Worm (Caenorhabditis elegans): ENCODE data around the gene dss-1.
A peak's percentile ranks its signal among the peaks of the same experiment; 100 is the strongest.

Gene dss-1

ce11 chrIII:1166388-1166787 is 29.7 kb downstream of the dss-1 start:
- TF ChIP-seq pha-4 (tag; optimal IDR thresholded peaks at IDR 0.05) (no peak), sea-2 (GFP tag; optimal IDR thresholded peaks at IDR 0.05) (no peak), fkh-2 (tag; optimal IDR thresholded peaks at IDR 0.05) (no peak), tbx-2 (tag; optimal IDR thresholded peaks at IDR 0.05) (no peak), ceh-16 (tag; optimal IDR thresholded peaks at IDR 0.05) (no peak), nhr-77 (tag; optimal IDR thresholded peaks at IDR 0.05) (no peak), nhr-12 (tag; optimal IDR thresholded peaks at IDR 0.05) (no peak)

DNA sequence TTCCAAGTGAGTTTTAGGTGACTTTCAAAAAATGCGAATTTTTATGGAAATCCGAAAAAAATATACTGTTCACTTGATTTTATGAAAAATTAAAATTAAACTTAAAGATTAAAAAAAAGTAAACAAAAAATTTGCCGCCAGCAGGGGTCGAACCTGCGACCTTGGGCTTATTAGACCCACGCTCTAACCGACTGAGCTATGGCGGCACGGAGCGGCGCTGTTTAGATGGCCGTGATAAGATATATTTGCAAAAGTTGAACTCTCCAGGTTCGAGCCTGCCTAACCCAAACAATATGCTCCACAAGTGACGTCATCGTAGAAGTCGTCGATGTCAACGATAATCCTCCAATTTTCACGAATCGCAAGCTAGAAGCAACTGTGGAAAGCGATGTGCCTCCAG is 31.4 kb downstream of the dss-1 start:
- TF ChIP-seq R02D3.7 (tag; optimal IDR thresholded peaks at IDR 0.05), result no peak
- no peak for TF ChIP-seq daf-12 (tag; optimal IDR thresholded peaks at IDR 0.05)
- no peak for TF ChIP-seq egl-27 (tag; optimal IDR thresholded peaks at IDR 0.05)
- no peak for TF ChIP-seq elt-1 (tag; optimal IDR thresholded peaks at IDR 0.05)
- TF ChIP-seq unc-62 (GFP tag; optimal IDR thresholded peaks at IDR 0.05), result no peak
- TF ChIP-seq jun-1 (tag; optimal IDR thresholded peaks at IDR 0.05), result no peak
- TF ChIP-seq lsy-12 (tag; optimal IDR thresholded peaks at IDR 0.05), result no peak
- no peak for TF ChIP-seq ceh-28 (tag; optimal IDR thresholded peaks at IDR 0.05)
- no peak for TF ChIP-seq mml-1 (tag; optimal IDR thresholded peaks at IDR 0.05)
- TF ChIP-seq nhr-76 (tag; optimal IDR thresholded peaks at IDR 0.05), result no peak
- no peak for TF ChIP-seq snpc-4 (tag; optimal IDR thresholded peaks at IDR 0.05)
- no peak for TF ChIP-seq fkh-2 (tag; optimal IDR thresholded peaks at IDR 0.05)

ce11 chrIII:1163203-1163602 is 32.9 kb downstream of the dss-1 start:
- TF ChIP-seq nhr-67 (tag; optimal IDR thresholded peaks at IDR 0.05) (no peak), ztf-4 (tag; optimal IDR thresholded peaks at IDR 0.05) (no peak), lin-39 (tag; optimal IDR thresholded peaks at IDR 0.05) (no peak), nhr-25 (tag; optimal IDR thresholded peaks at IDR 0.05) (no peak), R02D3.7 (tag; optimal IDR thresholded peaks at IDR 0.05) (no peak), nhr-43 (tag; optimal IDR thresholded peaks at IDR 0.05; ENCODE audit: poor library complexity, severe bottlenecking) (no peak), fos-1 (tag; optimal IDR thresholded peaks at IDR 0.05) (no peak), elt-2 (tag; optimal IDR thresholded peaks at IDR 0.05) (peak; percentile 7), tbx-2 (tag; optimal IDR thresholded peaks at IDR 0.05) (no peak)

DNA sequence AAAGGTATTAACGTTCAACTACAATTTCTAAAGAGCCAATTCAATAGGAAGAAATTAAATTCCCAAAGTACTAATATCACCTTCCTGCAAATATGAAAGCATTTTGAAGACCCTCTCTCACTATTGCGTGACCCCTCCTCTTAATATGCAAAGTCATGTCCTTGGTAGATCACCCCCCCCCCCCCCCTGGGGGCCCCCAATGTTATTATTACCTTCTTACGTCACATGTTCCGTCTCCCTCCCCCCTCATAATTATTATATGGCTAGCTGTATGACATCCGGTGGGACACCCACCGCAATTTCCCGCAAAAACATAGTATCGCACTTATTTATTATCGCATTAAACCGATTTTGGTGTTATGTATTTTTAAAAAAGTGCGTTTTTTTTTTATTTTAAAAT is 34.1 kb downstream of the dss-1 start:
- TF ChIP-seq lsy-12 (tag; optimal IDR thresholded peaks at IDR 0.05), result no peak
- peak; percentile 29 for TF ChIP-seq lin-39 (tag; optimal IDR thresholded peaks at IDR 0.05)

DNA sequence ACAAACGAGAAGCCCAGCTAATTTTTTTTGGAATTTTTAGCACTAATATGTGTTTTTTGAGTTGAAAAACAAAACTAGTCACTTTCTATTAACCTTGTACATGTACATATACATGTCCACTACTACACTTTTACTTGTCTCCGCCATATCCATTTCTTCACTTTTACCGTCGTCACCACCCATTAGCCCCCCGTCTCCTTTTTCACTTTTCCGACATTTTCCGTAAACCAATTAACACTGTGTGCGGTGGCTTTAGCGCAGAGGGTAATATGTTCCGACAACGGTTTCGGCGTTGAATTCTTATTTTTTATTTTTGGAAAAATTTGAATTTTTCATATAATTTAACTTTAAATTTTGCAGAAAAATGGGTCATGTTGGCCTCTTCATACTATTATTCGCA is 44.4 kb downstream of the dss-1 start, which contains the start of gene cdh-12:
Gene cdh-12, plus strand, starts transcription at position 365 of the 400 bp plus-strand sequence.
- TF ChIP-seq nhr-25 (tag; optimal IDR thresholded peaks at IDR 0.05), result no peak
- no peak for TF ChIP-seq snpc-4 (tag; optimal IDR thresholded peaks at IDR 0.05)
- no peak for TF ChIP-seq nhr-77 (tag; optimal IDR thresholded peaks at IDR 0.05)
- TF ChIP-seq mml-1 (tag; optimal IDR thresholded peaks at IDR 0.05), result no peak
- no peak for TF ChIP-seq ztf-4 (tag; optimal IDR thresholded peaks at IDR 0.05)
- no peak for TF ChIP-seq egl-27 (tag; optimal IDR thresholded peaks at IDR 0.05)
- TF ChIP-seq ceh-16 (tag; optimal IDR thresholded peaks at IDR 0.05), result no peak

DNA sequence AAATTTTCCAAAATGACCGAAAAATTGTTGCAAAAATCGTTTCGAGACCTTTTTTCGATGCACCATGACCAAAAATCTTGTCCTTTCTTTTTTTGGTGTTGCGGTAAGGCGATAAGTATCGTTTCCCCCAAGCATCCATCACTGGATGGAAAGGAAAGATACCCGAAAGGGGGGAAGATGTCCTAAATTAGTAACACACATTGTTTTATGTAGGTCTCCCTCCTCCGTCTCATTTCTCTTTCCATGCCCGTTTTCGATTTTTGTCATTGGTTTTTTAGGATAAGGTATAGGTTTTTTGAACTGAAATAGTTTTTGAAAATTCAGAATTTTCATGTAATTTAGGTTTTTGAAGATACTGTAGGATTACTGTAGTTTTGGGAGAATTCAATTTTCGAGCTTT is 46.6 kb downstream of the dss-1 start:
- TF ChIP-seq ama-1 (optimal IDR thresholded peaks at IDR 0.05) (no peak), nhr-23 (tag; optimal IDR thresholded peaks at IDR 0.05) (peak; percentile 62)

DNA sequence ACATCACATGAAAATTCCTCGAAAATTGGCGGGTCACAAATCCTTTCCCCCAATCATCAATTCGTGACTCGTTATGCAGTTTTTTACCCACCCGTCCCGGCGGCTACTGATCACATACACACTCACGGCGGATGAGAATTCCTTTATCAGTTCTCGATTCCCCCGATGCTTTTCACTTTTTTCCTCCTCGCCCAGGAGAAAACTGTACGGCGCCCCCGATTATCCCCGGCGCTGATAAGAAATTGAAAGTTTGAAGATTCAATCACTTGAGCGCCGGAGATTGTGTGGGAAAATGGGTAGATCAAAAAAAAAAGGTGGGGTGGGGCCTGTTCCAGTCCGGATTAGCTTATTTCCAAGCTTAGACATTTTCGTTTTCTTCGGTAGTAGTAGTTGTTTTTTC is 48.2 kb downstream of the dss-1 start:
- TF ChIP-seq unc-62 (GFP tag; optimal IDR thresholded peaks at IDR 0.05), result no peak
- TF ChIP-seq R02D3.7 (tag; optimal IDR thresholded peaks at IDR 0.05), result no peak
- no peak for TF ChIP-seq skn-1 (tag; optimal IDR thresholded peaks at IDR 0.05)
- TF ChIP-seq elt-2 (tag; optimal IDR thresholded peaks at IDR 0.05), result no peak
- no peak for TF ChIP-seq tbx-2 (tag; optimal IDR thresholded peaks at IDR 0.05)
- TF ChIP-seq unc-39 (tag; optimal IDR thresholded peaks at IDR 0.05), result no peak
- TF ChIP-seq lin-39 (tag; optimal IDR thresholded peaks at IDR 0.05), result no peak
- TF ChIP-seq ama-1 (optimal IDR thresholded peaks at IDR 0.05), result no peak
- TF ChIP-seq pha-4 (tag; optimal IDR thresholded peaks at IDR 0.05), result no peak
- no peak for TF ChIP-seq pqm-1 (tag; optimal IDR thresholded peaks at IDR 0.05)
- no peak for TF ChIP-seq nhr-28 (tag; optimal IDR thresholded peaks at IDR 0.05)
- no peak for TF ChIP-seq eor-1 (tag; optimal IDR thresholded peaks at IDR 0.05)
- TF ChIP-seq nhr-237 (tag; optimal IDR thresholded peaks at IDR 0.05), result no peak
- no peak for TF ChIP-seq snpc-4 (tag; optimal IDR thresholded peaks at IDR 0.05)
- TF ChIP-seq ztf-11 (tag; optimal IDR thresholded peaks at IDR 0.05), result no peak
- TF ChIP-seq nfya-1 (tag; optimal IDR thresholded peaks at IDR 0.05; ENCODE audit: insufficient read depth), result no peak
- TF ChIP-seq nhr-67 (tag; optimal IDR thresholded peaks at IDR 0.05), result no peak
- no peak for TF ChIP-seq nhr-12 (tag; optimal IDR thresholded peaks at IDR 0.05)

Measured in whole organism, L3 larva.